Worm (Caenorhabditis elegans): ENCODE results near the gene M163.10.

Gene M163.10

DNA sequence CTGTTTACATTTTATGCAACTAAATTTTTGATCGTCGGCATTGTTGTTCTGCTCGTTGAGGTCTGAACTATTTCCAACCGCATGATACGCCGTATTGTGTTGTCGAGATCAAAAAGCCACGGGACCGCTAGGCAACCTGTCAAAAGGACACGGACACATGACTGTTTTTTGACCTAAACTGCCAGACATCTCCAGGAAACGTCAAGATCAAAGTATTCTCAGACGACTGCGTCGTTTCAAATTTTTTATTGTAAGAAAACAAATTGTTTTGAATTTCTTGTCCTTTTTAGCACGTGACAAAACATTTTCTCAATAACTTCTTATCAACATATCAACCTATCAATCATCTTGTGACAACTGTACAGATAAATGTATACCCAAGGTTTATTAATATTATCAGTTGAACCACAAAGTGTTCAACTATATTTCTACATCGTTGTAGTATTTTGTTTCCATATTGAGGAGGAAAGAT is 31.4 kb downstream of the M163.10 start:
- no peak for TF ChIP-seq snpc-4 (tag; optimal IDR thresholded peaks at IDR 0.05)
- TF ChIP-seq unc-62 (GFP tag; optimal IDR thresholded peaks at IDR 0.05): peak; percentile 48

DNA sequence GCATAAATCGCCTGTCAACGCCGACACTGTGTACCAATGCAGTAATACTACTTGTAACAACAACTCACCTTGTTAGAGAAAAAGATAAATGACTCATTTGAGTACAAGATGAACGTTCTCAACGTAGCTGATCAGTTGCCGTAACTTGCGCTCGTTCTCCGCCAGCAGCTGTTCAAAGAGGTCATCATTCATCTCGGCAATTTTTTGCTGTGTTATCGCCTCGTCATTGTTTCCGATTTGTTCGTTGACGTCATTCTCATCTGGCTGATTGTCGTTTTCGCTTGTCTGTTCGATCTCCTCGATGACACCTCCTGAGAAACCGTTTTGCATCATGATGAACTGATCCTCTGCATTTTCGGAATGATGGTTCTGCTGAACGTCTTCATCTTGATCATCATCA is 32.5 kb downstream of the M163.10 start:
- no peak for TF ChIP-seq ham-2 (GFP tag; optimal IDR thresholded peaks at IDR 0.05)
- TF ChIP-seq pha-4 (tag; optimal IDR thresholded peaks at IDR 0.05): no peak
- peak; percentile 46 for TF ChIP-seq nhr-2 (tag; optimal IDR thresholded peaks at IDR 0.05)
- TF ChIP-seq elt-3 (tag; optimal IDR thresholded peaks at IDR 0.05): no peak
- TF ChIP-seq ceh-43 (GFP tag; optimal IDR thresholded peaks at IDR 0.05): no peak
- TF ChIP-seq drap-1 (GFP tag; optimal IDR thresholded peaks at IDR 0.05): no peak
- TF ChIP-seq ces-1 (GFP tag; optimal IDR thresholded peaks at IDR 0.05): no peak
- no peak for TF ChIP-seq snpc-4 (tag; optimal IDR thresholded peaks at IDR 0.05)
- no peak for TF ChIP-seq ceh-39 (tag; optimal IDR thresholded peaks at IDR 0.05)
- no peak for TF ChIP-seq ceh-83 (GFP tag; optimal IDR thresholded peaks at IDR 0.05)
- TF ChIP-seq nhr-28 (tag; optimal IDR thresholded peaks at IDR 0.05): no peak
- peak; percentile 90 for TF ChIP-seq unc-62 (GFP tag; optimal IDR thresholded peaks at IDR 0.05)
- TF ChIP-seq unc-39 (tag; optimal IDR thresholded peaks at IDR 0.05): no peak
- TF ChIP-seq nhr-76 (tag; optimal IDR thresholded peaks at IDR 0.05): no peak
- TF ChIP-seq lin-13 (tag; optimal IDR thresholded peaks at IDR 0.05): peak; percentile 17
- TF ChIP-seq unc-120 (tag; optimal IDR thresholded peaks at IDR 0.05; ENCODE audit: poor library complexity, severe bottlenecking): no peak
- no peak for TF ChIP-seq nhr-237 (tag; optimal IDR thresholded peaks at IDR 0.05)
- TF ChIP-seq M03D4.4 (tag; optimal IDR thresholded peaks at IDR 0.05): no peak
- TF ChIP-seq blmp-1 (tag; optimal IDR thresholded peaks at IDR 0.05): no peak
- TF ChIP-seq hlh-1 (tag; optimal IDR thresholded peaks at IDR 0.05): peak; percentile 96
- no peak for TF ChIP-seq lin-32 (GFP tag; optimal IDR thresholded peaks at IDR 0.05)
- TF ChIP-seq nhr-12 (tag; optimal IDR thresholded peaks at IDR 0.05): no peak
- TF ChIP-seq cnd-1 (tag; optimal IDR thresholded peaks at IDR 0.05): no peak

DNA sequence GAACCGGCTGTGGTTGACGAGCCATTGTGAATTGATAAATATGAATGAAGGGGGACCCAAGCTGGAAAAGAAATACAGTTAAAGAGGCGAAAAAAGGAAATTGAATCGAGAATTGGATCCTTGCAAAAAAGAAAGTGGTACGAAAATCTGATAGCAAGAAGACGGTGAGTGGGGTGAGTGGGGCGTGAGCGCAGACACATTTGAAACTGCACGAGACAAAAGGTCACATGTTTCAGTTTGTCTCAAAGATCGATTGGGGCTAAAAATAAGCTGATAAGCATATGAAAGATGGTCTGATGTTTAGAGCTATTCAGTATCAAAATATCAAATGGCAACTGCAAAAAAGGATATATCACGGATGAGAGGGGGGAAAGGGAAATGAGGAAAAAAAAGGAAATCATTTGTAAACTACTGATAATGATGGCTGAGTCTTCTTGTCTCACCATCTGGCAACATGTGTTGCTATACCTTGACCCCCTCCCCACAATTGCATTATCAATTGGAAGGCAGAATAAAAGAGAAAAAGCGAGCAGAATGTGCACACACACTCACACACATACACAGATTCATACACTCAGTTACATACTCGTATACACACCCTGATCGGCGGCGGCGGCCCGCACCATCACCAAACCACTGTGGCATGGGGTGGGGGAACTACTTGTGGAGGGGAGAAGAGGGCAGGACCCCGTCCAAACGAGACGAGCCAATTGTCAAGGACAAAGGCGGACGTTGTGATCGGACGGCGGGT is 33.2 kb downstream of the M163.10 start, which contains the start of gene M163.1:
Gene M163.1, minus strand, starts transcription at position 25 of the 751 bp plus-strand sequence.
- TF ChIP-seq lin-32 (GFP tag; optimal IDR thresholded peaks at IDR 0.05) (peak; percentile 78), nhr-12 (tag; optimal IDR thresholded peaks at IDR 0.05) (no peak), elt-1 (tag; optimal IDR thresholded peaks at IDR 0.05; ENCODE audit: borderline replicate concordance, insufficient read depth) (no peak), nhr-237 (tag; optimal IDR thresholded peaks at IDR 0.05) (no peak), snpc-4 (tag; optimal IDR thresholded peaks at IDR 0.05) (no peak), sem-2 (GFP tag; optimal IDR thresholded peaks at IDR 0.05) (no peak), M03D4.4 (tag; optimal IDR thresholded peaks at IDR 0.05) (peak; percentile 59), ceh-83 (GFP tag; optimal IDR thresholded peaks at IDR 0.05) (peak; percentile 53), ceh-39 (tag; optimal IDR thresholded peaks at IDR 0.05) (no peak), ceh-43 (GFP tag; optimal IDR thresholded peaks at IDR 0.05) (no peak), nhr-76 (tag; optimal IDR thresholded peaks at IDR 0.05) (no peak), ztf-11 (tag; optimal IDR thresholded peaks at IDR 0.05) (no peak), cnd-1 (tag; optimal IDR thresholded peaks at IDR 0.05) (peak; percentile 16), zip-8 (tag; optimal IDR thresholded peaks at IDR 0.05) (no peak), lsy-2 (tag; optimal IDR thresholded peaks at IDR 0.05) (no peak), unc-39 (tag; optimal IDR thresholded peaks at IDR 0.05) (no peak), nhr-28 (tag; optimal IDR thresholded peaks at IDR 0.05) (no peak), blmp-1 (tag; optimal IDR thresholded peaks at IDR 0.05) (no peak), pha-4 (tag; optimal IDR thresholded peaks at IDR 0.05) (no peak), lin-13 (tag; optimal IDR thresholded peaks at IDR 0.05) (no peak), unc-62 (GFP tag; optimal IDR thresholded peaks at IDR 0.05) (peak; percentile 15), drap-1 (GFP tag; optimal IDR thresholded peaks at IDR 0.05) (peak; percentile 35), mep-1 (tag; optimal IDR thresholded peaks at IDR 0.05) (no peak), unc-120 (tag; optimal IDR thresholded peaks at IDR 0.05; ENCODE audit: poor library complexity, severe bottlenecking) (peak; percentile 61), hlh-1 (tag; optimal IDR thresholded peaks at IDR 0.05) (peak; percentile 66), sptf-1 (tag; optimal IDR thresholded peaks at IDR 0.05) (peak; percentile 61), mab-5 (tag; optimal IDR thresholded peaks at IDR 0.05) (no peak), mls-2 (tag; optimal IDR thresholded peaks at IDR 0.05) (peak; percentile 56), ham-2 (GFP tag; optimal IDR thresholded peaks at IDR 0.05) (peak; percentile 56), tbx-8 (GFP tag; optimal IDR thresholded peaks at IDR 0.05) (peak; percentile 41), bed-3 (GFP tag; optimal IDR thresholded peaks at IDR 0.05) (no peak), flh-1 (GFP tag; optimal IDR thresholded peaks at IDR 0.05) (no peak), ces-1 (GFP tag; optimal IDR thresholded peaks at IDR 0.05) (no peak), nhr-2 (tag; optimal IDR thresholded peaks at IDR 0.05) (peak; percentile 76), elt-3 (tag; optimal IDR thresholded peaks at IDR 0.05) (no peak)
